Worm (Caenorhabditis elegans) whole organism, late embryonic: ENCODE data around the gene sri-7.

Experiments
- Y22D7AL.16 ChIP-seq: sonication (generic microtip); optimal IDR thresholded peaks from 2 replicates; lab custom pipeline; 2016; ENCODE audit warnings: missing genetic modification characterization, missing compliant biosample characterization
- ama-1 ChIP-seq: fragments of 150-350 bp; optimal IDR thresholded peaks from 2 replicates; lab custom pipeline; 2014
- ceh-14 ChIP-seq: sonication (generic microtip); optimal IDR thresholded peaks from 2 replicates; lab custom pipeline; 2016; ENCODE audit warnings: missing genotype, missing genetic modification characterization, missing compliant biosample characterization
- ceh-2 ChIP-seq: sonication (generic microtip); optimal IDR thresholded peaks from 2 replicates; lab custom pipeline; 2016; ENCODE audit warnings: missing genotype, missing genetic modification characterization, missing compliant biosample characterization
- ceh-22 ChIP-seq: sonication (generic microtip); optimal IDR thresholded peaks from 2 replicates; lab custom pipeline; 2017; ENCODE audit warnings: missing biosample characterization, missing genetic modification characterization
- dve-1 ChIP-seq: sonication (generic microtip); optimal IDR thresholded peaks from 2 replicates; lab custom pipeline; 2017; ENCODE audit warnings: antibody characterized with exemption, mild to moderate bottlenecking, missing genetic modification characterization, missing compliant biosample characterization
- ets-4 ChIP-seq: sonication (generic microtip); optimal IDR thresholded peaks from 2 replicates; lab custom pipeline; 2016; ENCODE audit warnings: missing genetic modification characterization, missing compliant biosample characterization
- nfya-1 ChIP-seq: sonication (generic microtip); optimal IDR thresholded peaks from 2 replicates; lab custom pipeline; 2017; ENCODE audit warnings: missing genetic modification characterization, mild to moderate bottlenecking, missing compliant biosample characterization, antibody characterized with exemption, moderate library complexity
- pha-2 ChIP-seq: sonication (generic microtip); optimal IDR thresholded peaks from 2 replicates; lab custom pipeline; 2017; ENCODE audit warnings: mild to moderate bottlenecking, missing genetic modification characterization, missing compliant biosample characterization
- pha-4 ChIP-seq: fragments of 150-350 bp; optimal IDR thresholded peaks from 2 replicates; lab custom pipeline; 2018; ENCODE audit warnings: missing biosample characterization, missing genetic modification reagents, missing genetic modification characterization
- sox-2 ChIP-seq: fragments of 200-800 bp; sonication (Bioruptor generic); IDR thresholded peaks from 2 replicates; pipeline ENCODE4 v1.3.6; 2022; ENCODE audit warnings: missing genetic modification reagents, missing genetic modification characterization, missing compliant biosample characterization
- ttx-3 ChIP-seq: sonication (generic microtip); optimal IDR thresholded peaks from 2 replicates; lab custom pipeline; 2016; ENCODE audit warnings: missing genetic modification reagents, missing genetic modification characterization, missing compliant biosample characterization
- unc-86 ChIP-seq: sonication (generic microtip); optimal IDR thresholded peaks from 2 replicates; lab custom pipeline; 2016; ENCODE audit warnings: missing genetic modification characterization, missing compliant biosample characterization

- TF ChIP-seq dve-1 (tag; lab: Kevin White, UChicago) (no peak), Y22D7AL.16 (tag; lab: Kevin White, UChicago) (no peak), unc-86 (tag; lab: Kevin White, UChicago) (no peak), ama-1 (lab: Kevin White, UChicago) (no peak), ets-4 (no peak), ceh-2 (tag; lab: Kevin White, UChicago) (no peak), ceh-14 (tag; lab: Kevin White, UChicago) (no peak), pha-4 (tag; lab: Kevin White, UChicago) (no peak), ceh-22 (no peak), ttx-3 (no peak), nfya-1 (tag; lab: Kevin White, UChicago) (no peak), sox-2 (GFP tag; lab: Robert Waterston, UW) (no peak), pha-2 (no peak)
Observed at ce11 chrV:15379817-15380216, 20.3 kb upstream of the sri-7 start, which contains the start of gene srh-251.
